Fruit fly (Drosophila melanogaster) whole organism, embryonic: ENCODE data around the gene CG7011.

Source experiments
- Atf3 ChIP-seq: fragments of 200-800 bp; sonication (Bioruptor generic); optimal IDR thresholded peaks from 3 replicates; lab custom pipeline; 2016; ENCODE audit warnings: missing biosample characterization, missing genetic modification characterization
- CG10654 ChIP-seq: fragments of 200-800 bp; sonication (Bioruptor generic); optimal IDR thresholded peaks from 2 replicates; lab custom pipeline; 2016; ENCODE audit warnings: missing biosample characterization, missing genetic modification characterization
- CG11696 ChIP-seq: fragments of 200-800 bp; sonication (Bioruptor generic); IDR thresholded peaks from 2 replicates; pipeline ENCODE4 v1.3.6; 2022; ENCODE audit warnings: missing biosample characterization, missing genetic modification characterization
- CG12391 ChIP-seq: fragments of 200-800 bp; sonication (Bioruptor generic); optimal IDR thresholded peaks from 3 replicates; lab custom pipeline; 2018; ENCODE audit warnings: missing biosample characterization, mild to moderate bottlenecking, missing genetic modification characterization, moderate library complexity
- CG14710 ChIP-seq: fragments of 200-800 bp; sonication (Bioruptor generic); optimal IDR thresholded peaks from 3 replicates; lab custom pipeline; 2019; ENCODE audit warnings: missing biosample characterization, mild to moderate bottlenecking, missing genetic modification characterization, moderate library complexity
- CG15514 ChIP-seq: fragments of 200-800 bp; sonication (Bioruptor generic); optimal IDR thresholded peaks from 3 replicates; lab custom pipeline; 2017; ENCODE audit warnings: missing biosample characterization, missing genetic modification characterization, mild to moderate bottlenecking, moderate library complexity, missing genetic modification reagents
- CG1603 ChIP-seq: fragments of 200-800 bp; sonication (Bioruptor generic); optimal IDR thresholded peaks from 2 replicates; lab custom pipeline; 2019; ENCODE audit warnings: missing biosample characterization, mild to moderate bottlenecking, missing genetic modification characterization, moderate library complexity
- CG17912 ChIP-seq: fragments of 200-800 bp; sonication (Bioruptor generic); optimal IDR thresholded peaks from 2 replicates; lab custom pipeline; 2018; ENCODE audit warnings: missing biosample characterization, mild to moderate bottlenecking, missing genetic modification characterization
- CG18262 ChIP-seq: fragments of 200-800 bp; optimal IDR thresholded peaks from 3 replicates; lab custom pipeline; 2019; ENCODE audit warnings: missing biosample characterization, mild to moderate bottlenecking, missing genetic modification characterization, moderate library complexity
- CG30403 ChIP-seq: fragments of 200-800 bp; sonication (Bioruptor generic); optimal IDR thresholded peaks from 3 replicates; lab custom pipeline; 2016; ENCODE audit warnings: missing biosample characterization, missing genetic modification characterization
- CG32532 ChIP-seq: fragments of 200-800 bp; sonication (Bioruptor generic); IDR thresholded peaks from 2 replicates; pipeline ENCODE4 v1.3.6; 2022; ENCODE audit warnings: missing biosample characterization, missing genetic modification characterization
- CG43689 ChIP-seq: fragments of 200-800 bp; sonication (Bioruptor generic); IDR thresholded peaks from 2 replicates; pipeline ENCODE4 v1.3.6; 2022; ENCODE audit warnings: missing biosample characterization, missing genetic modification characterization
- CG7839 ChIP-seq: fragments of 200-800 bp; sonication (Bioruptor generic); optimal IDR thresholded peaks from 3 replicates; lab custom pipeline; 2018; ENCODE audit warnings: missing biosample characterization, mild to moderate bottlenecking, missing genetic modification characterization, moderate library complexity
- CG9817 ChIP-seq: fragments of 200-800 bp; sonication (Bioruptor generic); optimal IDR thresholded peaks from 2 replicates; lab custom pipeline; 2018; ENCODE audit warnings: missing biosample characterization, mild to moderate bottlenecking, missing genetic modification characterization, moderate library complexity
- CG9932 ChIP-seq: fragments of 200-800 bp; sonication (Bioruptor generic); IDR thresholded peaks from 2 replicates; pipeline ENCODE4 v1.3.6; 2022; ENCODE audit warnings: missing biosample characterization, missing genetic modification characterization
- CHES-1-like ChIP-seq: fragments of 200-800 bp; sonication (Bioruptor generic); optimal IDR thresholded peaks from 2 replicates; lab custom pipeline; 2016; ENCODE audit warnings: missing biosample characterization, missing genetic modification characterization
- D19A ChIP-seq: fragments of 200-800 bp; optimal IDR thresholded peaks from 3 replicates; lab custom pipeline; 2019; ENCODE audit warnings: missing biosample characterization, mild to moderate bottlenecking, missing genetic modification characterization, moderate library complexity
- Dad ChIP-seq: fragments of 200-800 bp; sonication (Bioruptor generic); optimal IDR thresholded peaks from 3 replicates; lab custom pipeline; 2016; ENCODE audit warnings: missing biosample characterization, missing genetic modification characterization
- H15 ChIP-seq: fragments of 200-800 bp; sonication (Bioruptor generic); IDR thresholded peaks from 3 replicates; pipeline ENCODE4 v1.3.6; 2022; ENCODE audit warnings: missing biosample characterization, missing genetic modification characterization
- HLHmδ ChIP-seq: fragments of 200-800 bp; sonication (Bioruptor generic); optimal IDR thresholded peaks from 2 replicates; lab custom pipeline; 2018; ENCODE audit warnings: missing biosample characterization, mild to moderate bottlenecking, missing genetic modification characterization, moderate library complexity
- Max ChIP-seq: fragments of 200-800 bp; sonication (Bioruptor generic); optimal IDR thresholded peaks from 2 replicates; lab custom pipeline; 2016; ENCODE audit warnings: missing biosample characterization, mild to moderate bottlenecking, missing genetic modification characterization
- Mrtf ChIP-seq: fragments of 200-800 bp; sonication (Bioruptor generic); IDR thresholded peaks from 3 replicates; pipeline ENCODE4 v1.3.6; 2022; ENCODE audit warnings: missing biosample characterization, missing genetic modification characterization
- NFAT ChIP-seq: fragments of 200-800 bp; sonication (Bioruptor generic); IDR thresholded peaks from 2 replicates; pipeline ENCODE4 v1.3.6; 2022; ENCODE audit warnings: missing biosample characterization, missing genetic modification characterization
- Nf-YB ChIP-seq: fragments of 200-800 bp; sonication (Bioruptor generic); optimal IDR thresholded peaks from 3 replicates; lab custom pipeline; 2019; ENCODE audit warnings: missing biosample characterization, mild to moderate bottlenecking, missing genetic modification characterization, moderate library complexity
- Pdp1 ChIP-seq, 2 experiments: fragments of 200-800 bp; sonication (Bioruptor generic); optimal IDR thresholded peaks; 3 replicates each; lab custom pipeline; 2016; ENCODE audit warnings: missing biosample characterization in 2 of 2, missing genetic modification characterization in 2 of 2, mild to moderate bottlenecking in 1 of 2, moderate library complexity in 1 of 2
- al ChIP-seq: fragments of 200-800 bp; sonication (Bioruptor generic); IDR thresholded peaks from 2 replicates; pipeline ENCODE4 v1.3.6; 2022; ENCODE audit warnings: missing biosample characterization, missing genetic modification characterization
- amos ChIP-seq: fragments of 200-800 bp; sonication (Bioruptor generic); IDR thresholded peaks from 2 replicates; pipeline ENCODE4 v1.3.6; 2022; ENCODE audit warnings: missing biosample characterization, missing genetic modification characterization; ENCODE audit not compliant: partially characterized antibody
- ci ChIP-seq: fragments of 200-800 bp; sonication (Bioruptor generic); IDR thresholded peaks from 3 replicates; pipeline ENCODE4 v1.3.6; 2022; ENCODE audit warnings: missing biosample characterization, missing genetic modification characterization
- dpn ChIP-seq, 2 experiments: fragments of 200-800 bp; sonication (Bioruptor generic); optimal IDR thresholded peaks; 3 replicates each; lab custom pipeline; 2016; ENCODE audit warnings: missing biosample characterization in 2 of 2, missing genetic modification characterization in 2 of 2
- emc ChIP-seq: fragments of 200-800 bp; sonication (Bioruptor generic); optimal IDR thresholded peaks from 2 replicates; lab custom pipeline; 2016; ENCODE audit warnings: missing biosample characterization, missing genetic modification characterization
- fd102C ChIP-seq: fragments of 200-800 bp; sonication (Bioruptor generic); optimal IDR thresholded peaks from 2 replicates; lab custom pipeline; 2018; ENCODE audit warnings: missing biosample characterization, mild to moderate bottlenecking, missing genetic modification characterization, moderate library complexity
- gce ChIP-seq: fragments of 200-800 bp; sonication (Bioruptor generic); IDR thresholded peaks from 3 replicates; pipeline ENCODE4 v1.3.6; 2022; ENCODE audit warnings: missing biosample characterization, missing genetic modification characterization
- gem ChIP-seq: fragments of 200-800 bp; sonication (Bioruptor generic); optimal IDR thresholded peaks from 2 replicates; lab custom pipeline; 2019; ENCODE audit warnings: missing biosample characterization, mild to moderate bottlenecking, missing genetic modification characterization, moderate library complexity
- grn ChIP-seq: fragments of 200-800 bp; sonication (Bioruptor generic); optimal IDR thresholded peaks from 3 replicates; lab custom pipeline; 2017; ENCODE audit warnings: missing biosample characterization, missing genetic modification characterization
- gt ChIP-seq: fragments of 200-800 bp; sonication (Bioruptor generic); IDR thresholded peaks from 2 replicates; pipeline ENCODE4 v1.3.6; 2022; ENCODE audit warnings: missing biosample characterization, missing genetic modification characterization
- ken ChIP-seq: fragments of 200-800 bp; sonication (Bioruptor generic); IDR thresholded peaks from 3 replicates; pipeline ENCODE4 v1.3.6; 2022; ENCODE audit warnings: missing biosample characterization, missing genetic modification characterization
- lmd ChIP-seq: fragments of 200-800 bp; sonication (Bioruptor generic); IDR thresholded peaks from 2 replicates; pipeline ENCODE4 v1.3.6; 2022; ENCODE audit warnings: missing biosample characterization, missing genetic modification characterization
- nmo ChIP-seq: fragments of 200-800 bp; sonication (Bioruptor generic); optimal IDR thresholded peaks from 2 replicates; lab custom pipeline; 2018; ENCODE audit warnings: missing biosample characterization, mild to moderate bottlenecking, missing genetic modification characterization, moderate library complexity
- nom ChIP-seq: fragments of 200-800 bp; sonication (Bioruptor generic); optimal IDR thresholded peaks from 2 replicates; lab custom pipeline; 2017; ENCODE audit warnings: missing biosample characterization, missing genetic modification characterization, mild to moderate bottlenecking, moderate library complexity, missing genetic modification reagents
- pan ChIP-seq, 4 experiments: fragments of >200 bp in 3 of 4; fragments of 200-800 bp in 1 of 4; sonication (Bioruptor generic) in 1 of 4; optimal IDR thresholded peaks in 3 of 4; IDR thresholded peaks in 1 of 4; 2 replicates each; pipeline versions ENCODE4 v1.3.6 to Lab custom; 2017 to 2022; ENCODE audit warnings: missing biosample characterization in 2 of 4, missing genetic modification characterization in 2 of 4, mixed read lengths in 1 of 4
- phol ChIP-seq: fragments of 200-800 bp; sonication (Bioruptor generic); optimal IDR thresholded peaks from 3 replicates; lab custom pipeline; 2018; ENCODE audit warnings: missing biosample characterization, mild to moderate bottlenecking, missing genetic modification characterization, moderate library complexity
- prd ChIP-seq, 3 experiments: fragments of >200 bp in 2 of 3; fragments of 200-800 bp in 1 of 3; sonication (Bioruptor generic) in 1 of 3; optimal IDR thresholded peaks in 2 of 3; IDR thresholded peaks in 1 of 3; 2 replicates in 2 of 3; 3 replicates in 1 of 3; pipeline versions ENCODE4 v1.3.6 to Lab custom; 2017 to 2022; ENCODE audit warnings: missing biosample characterization in 1 of 3, missing genetic modification characterization in 1 of 3
- pros ChIP-seq: fragments of 200-800 bp; sonication (Bioruptor generic); optimal IDR thresholded peaks from 3 replicates; lab custom pipeline; 2019; ENCODE audit warnings: missing biosample characterization, mild to moderate bottlenecking, missing genetic modification characterization, moderate library complexity
- ranshi ChIP-seq: fragments of 200-800 bp; sonication (Bioruptor generic); IDR thresholded peaks from 2 replicates; pipeline ENCODE4 v1.3.6; 2022; ENCODE audit warnings: missing biosample characterization, missing genetic modification characterization
- row ChIP-seq: fragments of 200-800 bp; sonication (Bioruptor generic); IDR thresholded peaks from 3 replicates; pipeline ENCODE4 v1.3.6; 2022; ENCODE audit warnings: missing biosample characterization, missing genetic modification characterization
- tgo ChIP-seq: fragments of 200-800 bp; sonication (Bioruptor generic); IDR thresholded peaks from 3 replicates; pipeline ENCODE4 v1.3.6; 2022; ENCODE audit warnings: missing biosample characterization, missing genetic modification characterization

CG7011 gene

DNA sequence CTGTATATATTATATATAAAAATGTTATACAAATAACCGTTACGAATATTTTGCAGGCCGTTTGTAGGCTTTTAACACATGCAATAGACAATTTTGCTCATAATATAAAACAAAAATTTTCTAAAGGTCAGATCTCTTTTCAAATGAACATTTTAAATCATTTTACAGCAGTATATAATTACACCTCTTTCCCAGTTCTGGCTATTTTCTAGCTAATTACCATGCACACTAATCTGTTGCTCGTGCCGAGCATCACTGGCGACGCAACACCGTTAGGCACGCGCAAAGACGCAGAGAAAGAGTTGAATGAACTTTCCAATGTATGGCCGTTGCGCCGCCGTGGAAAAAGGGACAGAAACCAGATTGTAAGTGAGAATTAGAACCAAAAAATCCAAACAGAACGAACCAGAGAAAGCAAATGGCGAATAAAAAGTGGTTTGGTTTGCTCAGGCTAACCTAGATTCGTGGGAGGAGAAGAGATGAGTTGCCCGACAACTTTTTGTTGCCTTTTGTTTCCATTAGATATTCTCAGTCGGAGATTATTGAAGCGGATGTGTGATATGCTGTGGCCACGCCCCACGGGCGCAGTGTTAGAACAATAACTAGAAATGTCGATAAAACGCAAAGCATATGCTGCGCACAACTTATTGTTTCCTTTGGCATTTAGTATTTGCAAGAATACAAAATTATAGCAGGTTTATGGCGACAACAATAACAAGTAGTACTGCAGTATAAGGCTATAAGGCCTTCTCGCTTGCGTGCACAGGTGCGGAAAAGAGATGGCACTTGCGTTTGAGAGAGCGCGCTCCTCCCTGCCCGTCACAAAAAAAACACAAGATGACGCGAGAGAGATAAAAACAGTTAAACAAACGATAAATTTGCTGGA lies 22.1 kb downstream of the CG7011 start (continued):
- TF ChIP-seq Atf3 (GFP tag; lab: Kevin White, UChicago) (no peak), CG7839 (peak; percentile 14), Mrtf (no peak), CG14710 (tag; lab: Kevin White, UChicago) (peak; percentile 29), CG15514 (GFP tag; lab: Kevin White, UChicago) (peak; percentile 37), gce (GFP tag; lab: Robert Waterston, UW) (0 out of 3 replicates have a peak, but pooled peaks have one; percentile 24), Max (GFP tag; lab: Kevin White, UChicago) (no peak), grn (GFP tag; lab: Kevin White, UChicago) (peak; percentile 86), CG43689 (GFP tag; lab: Robert Waterston, UW) (no peak), CHES-1-like (GFP tag; lab: Kevin White, UChicago) (peak; percentile 27), prd (optimal IDR thresholded peaks at IDR 0.05; lab: Kevin White, UChicago) (no peak), prd (GFP tag; IDR thresholded peaks at IDR 0.05; lab: Robert Waterston, UW) (peak; percentile 45; the same call in 2 of the 3 replicates), CG9932 (GFP tag; lab: Robert Waterston, UW) (peak; percentile 64), emc (GFP tag; lab: Kevin White, UChicago) (no peak), CG9817 (peak; percentile 3), CG12391 (tag; lab: Kevin White, UChicago) (peak; percentile 46), dpn (GFP tag; optimal IDR thresholded peaks at IDR 0.05; lab: Kevin White, UChicago) (peak in 1 of 2 experiments; percentile 36), nmo (GFP tag; lab: Kevin White, UChicago) (peak; percentile 26), lmd (peak; percentile 30), D19A (tag; lab: Kevin White, UChicago) (peak; percentile 14), ken (GFP tag; lab: Robert Waterston, UW) (peak; percentile 63; the same call in 1 of the 3 replicates), CG10654 (GFP tag; lab: Kevin White, UChicago) (no peak), CG32532 (GFP tag; lab: Robert Waterston, UW) (peak; percentile 55; the same call in 1 of the 2 replicates), phol (peak; percentile 16), CG11696 (0 out of 2 replicates have a peak, but pooled peaks have one; percentile 18), HLHmδ (GFP tag; lab: Kevin White, UChicago) (peak; percentile 33), pros (GFP tag; lab: Kevin White, UChicago) (peak; percentile 81), tgo (GFP tag; lab: Robert Waterston, UW) (0 out of 3 replicates have a peak, but pooled peaks have one; percentile 23), Pdp1 (GFP tag; optimal IDR thresholded peaks at IDR 0.05; lab: Kevin White, UChicago) (peak in 1 of 2 experiments; percentile 29), gt (GFP tag; lab: Robert Waterston, UW) (no peak), Nf-YB (GFP tag; lab: Kevin White, UChicago) (no peak), fd102C (GFP tag; lab: Kevin White, UChicago) (no peak), CG18262 (tag; lab: Kevin White, UChicago) (peak; percentile 33), amos (GFP tag; lab: Robert Waterston, UW) (peak; percentile 4; the same call in 1 of the 2 replicates), H15 (no peak), CG17912 (peak; percentile 10), al (GFP tag; lab: Robert Waterston, UW) (peak; percentile 36; the same call in 1 of the 2 replicates), nom (peak; percentile 54), ranshi (GFP tag; lab: Robert Waterston, UW) (0 out of 2 replicates have a peak, but pooled peaks have one; percentile 21), pan (optimal IDR thresholded peaks at IDR 0.05; lab: Kevin White, UChicago) (no peak), pan (GFP tag; optimal IDR thresholded peaks at IDR 0.05 in 1 of 2, IDR thresholded peaks at IDR 0.05 in 1 of 2) (no peak), row (GFP tag; lab: Robert Waterston, UW) (peak; percentile 83), CG30403 (GFP tag; lab: Kevin White, UChicago) (peak; percentile 59), gem (peak; percentile 51), ci (GFP tag; lab: Robert Waterston, UW) (peak; percentile 22; the same call in 2 of the 3 replicates), Dad (GFP tag; lab: Kevin White, UChicago) (no peak), NFAT (GFP tag; lab: Robert Waterston, UW) (0 out of 2 replicates have a peak, but pooled peaks have one; percentile 19), CG1603 (tag; lab: Kevin White, UChicago) (peak; percentile 26)
